Worm (Caenorhabditis elegans) whole organism, L1 larva: ENCODE measurements around the gene gut-2.

Experiments
- F16B12.6 ChIP-seq: fragments of 150-350 bp; optimal IDR thresholded peaks from 2 replicates; lab custom pipeline; 2014; ENCODE audit warnings: missing biosample characterization, missing genetic modification characterization
- Y116A8C.19 ChIP-seq: sonication (generic microtip); optimal IDR thresholded peaks from 2 replicates; lab custom pipeline; 2016; ENCODE audit warnings: missing compliant biosample characterization, missing genetic modification characterization, borderline replicate concordance
- aha-1 ChIP-seq: fragments of 150-350 bp; optimal IDR thresholded peaks from 2 replicates; lab custom pipeline; 2014; ENCODE audit warnings: missing biosample characterization, missing genetic modification characterization
- aly-2 ChIP-seq: fragments of 150-350 bp; optimal IDR thresholded peaks from 2 replicates; lab custom pipeline; 2014; ENCODE audit warnings: missing biosample characterization, missing genetic modification characterization
- ama-1 ChIP-seq: fragments of 150-350 bp; optimal IDR thresholded peaks from 2 replicates; lab custom pipeline; 2014
- blmp-1 ChIP-seq: fragments of 150-350 bp; optimal IDR thresholded peaks from 2 replicates; lab custom pipeline; 2014; ENCODE audit warnings: missing biosample characterization, missing genetic modification characterization
- ceh-8 ChIP-seq: fragments of 200-800 bp; sonication (Bioruptor generic); optimal IDR thresholded peaks from 2 replicates; lab custom pipeline; 2018; ENCODE audit warnings: mild to moderate bottlenecking, missing genetic modification characterization, moderate library complexity, missing compliant biosample characterization
- ceh-90 ChIP-seq: sonication (generic microtip); optimal IDR thresholded peaks from 2 replicates; lab custom pipeline; 2016; ENCODE audit warnings: missing genetic modification characterization, missing compliant biosample characterization
- dpl-1 ChIP-seq, 3 experiments: fragments of 150-350 bp in 2 of 3; sonication (generic microtip) in 1 of 3; optimal IDR thresholded peaks; 2 replicates each; lab custom pipeline; 2014 to 2017; ENCODE audit warnings: missing biosample characterization in 3 of 3, missing genetic modification characterization in 3 of 3, missing genetic modification reagents in 3 of 3
- dsc-1 ChIP-seq: sonication (generic microtip); optimal IDR thresholded peaks from 2 replicates; lab custom pipeline; 2016; ENCODE audit warnings: mild to moderate bottlenecking, missing genetic modification characterization, missing compliant biosample characterization
- efl-1 ChIP-seq, 4 experiments: fragments of 150-350 bp; optimal IDR thresholded peaks in 3 of 4; peaks in 1 of 4; 1 replicate in 1 of 4; 2 replicates in 3 of 4; lab custom pipeline; 2014; ENCODE audit warnings: missing biosample characterization in 2 of 4, missing genetic modification characterization in 2 of 4, missing genetic modification reagents in 2 of 4
- efl-3 ChIP-seq: fragments of 200-800 bp; sonication (Bioruptor generic); optimal IDR thresholded peaks from 2 replicates; lab custom pipeline; 2018; ENCODE audit warnings: mild to moderate bottlenecking, missing genetic modification characterization, missing compliant biosample characterization
- egl-27 ChIP-seq, 2 experiments: fragments of 150-350 bp in 1 of 2; sonication (generic microtip); optimal IDR thresholded peaks; 3 replicates each; lab custom pipeline; 2017 to 2018; ENCODE audit warnings: missing biosample characterization in 2 of 2, missing genetic modification characterization in 2 of 2, missing genetic modification reagents in 2 of 2
- elt-2 ChIP-seq: sonication (generic microtip); optimal IDR thresholded peaks from 2 replicates; lab custom pipeline; 2016; ENCODE audit warnings: missing genetic modification characterization, mild to moderate bottlenecking, inconsistent platforms, missing compliant biosample characterization, missing genetic modification reagents
- fkh-4 ChIP-seq: sonication (generic microtip); optimal IDR thresholded peaks from 2 replicates; lab custom pipeline; 2016; ENCODE audit warnings: missing compliant biosample characterization, missing genetic modification characterization, borderline replicate concordance
- fkh-8 ChIP-seq: sonication (generic microtip); optimal IDR thresholded peaks from 2 replicates; lab custom pipeline; 2016; ENCODE audit warnings: mild to moderate bottlenecking, missing genetic modification characterization, missing compliant biosample characterization
- grh-1 ChIP-seq: fragments of 200-800 bp; sonication (Bioruptor generic); IDR thresholded peaks from 2 replicates; pipeline ENCODE4 v1.3.6; 2022; ENCODE audit warnings: missing genetic modification reagents, missing genetic modification characterization, missing compliant biosample characterization
- hlh-4 ChIP-seq: sonication (generic microtip); optimal IDR thresholded peaks from 2 replicates; lab custom pipeline; 2016; ENCODE audit warnings: mild to moderate bottlenecking, missing genetic modification characterization, missing compliant biosample characterization
- irx-1 ChIP-seq: sonication (generic microtip); optimal IDR thresholded peaks from 2 replicates; lab custom pipeline; 2016; ENCODE audit warnings: missing genetic modification characterization, missing compliant biosample characterization
- isw-1 ChIP-seq: fragments of 200-800 bp; sonication (Bioruptor generic); IDR thresholded peaks from 2 replicates; pipeline ENCODE4 v1.3.6; 2022; ENCODE audit warnings: missing genetic modification characterization, missing compliant biosample characterization
- jun-1 ChIP-seq: fragments of 150-350 bp; optimal IDR thresholded peaks from 2 replicates; lab custom pipeline; 2014; ENCODE audit warnings: missing biosample characterization, missing genetic modification reagents, missing genetic modification characterization
- lin-13 ChIP-seq: fragments of 150-350 bp; optimal IDR thresholded peaks from 2 replicates; lab custom pipeline; 2014; ENCODE audit warnings: missing biosample characterization, missing genetic modification reagents, missing genetic modification characterization
- lin-14 ChIP-seq: fragments of 200-800 bp; sonication (Bioruptor generic); optimal IDR thresholded peaks from 2 replicates; lab custom pipeline; 2018; ENCODE audit warnings: mild to moderate bottlenecking, missing genetic modification characterization, moderate library complexity, missing compliant biosample characterization
- lin-15B ChIP-seq: fragments of 150-350 bp; sonication (generic microtip); optimal IDR thresholded peaks from 3 replicates; lab custom pipeline; 2014; ENCODE audit warnings: missing biosample characterization, missing genetic modification characterization
- lin-35 ChIP-seq, 2 experiments: fragments of 150-350 bp; optimal IDR thresholded peaks; 2 replicates each; lab custom pipeline; 2014; ENCODE audit warnings: missing biosample characterization in 2 of 2, missing genetic modification characterization in 2 of 2, missing genetic modification reagents in 2 of 2
- lir-3 ChIP-seq: sonication (generic microtip); optimal IDR thresholded peaks from 2 replicates; lab custom pipeline; 2016; ENCODE audit warnings: mild to moderate bottlenecking, missing genetic modification characterization, moderate library complexity, missing compliant biosample characterization; ENCODE audit not compliant: poor library complexity
- lsy-2 ChIP-seq, 2 experiments: fragments of 150-350 bp; optimal IDR thresholded peaks; 2 replicates each; lab custom pipeline; 2014; ENCODE audit warnings: missing biosample characterization in 2 of 2, missing genetic modification characterization in 2 of 2
- mab-9 ChIP-seq: fragments of 200-800 bp; sonication (Bioruptor generic); IDR thresholded peaks from 2 replicates; pipeline ENCODE4 v1.3.6; 2022; ENCODE audit warnings: missing genetic modification reagents, missing genetic modification characterization, missing compliant biosample characterization
- mdl-1 ChIP-seq, 2 experiments: fragments of 150-350 bp; optimal IDR thresholded peaks; 2 replicates each; lab custom pipeline; 2014 to 2017; ENCODE audit warnings: missing biosample characterization in 2 of 2, missing genetic modification characterization in 2 of 2, inconsistent platforms in 1 of 2
- mef-2 ChIP-seq: fragments of 150-350 bp; optimal IDR thresholded peaks from 2 replicates; lab custom pipeline; 2014; ENCODE audit warnings: missing biosample characterization, missing genetic modification characterization
- nhr-11 ChIP-seq: fragments of 150-350 bp; optimal IDR thresholded peaks from 2 replicates; lab custom pipeline; 2014; ENCODE audit warnings: missing biosample characterization, missing genetic modification characterization
- nhr-20 ChIP-seq: sonication (generic microtip); optimal IDR thresholded peaks from 2 replicates; lab custom pipeline; 2016; ENCODE audit warnings: mild to moderate bottlenecking, missing genetic modification characterization, missing compliant biosample characterization
- nhr-237 ChIP-seq: fragments of 150-350 bp; optimal IDR thresholded peaks from 2 replicates; lab custom pipeline; 2014; ENCODE audit warnings: missing biosample characterization, missing genetic modification characterization
- nhr-47 ChIP-seq: sonication (generic microtip); optimal IDR thresholded peaks from 2 replicates; lab custom pipeline; 2016; ENCODE audit warnings: mild to moderate bottlenecking, missing genetic modification characterization, moderate library complexity, missing compliant biosample characterization
- nhr-71 ChIP-seq: sonication (generic microtip); optimal IDR thresholded peaks from 2 replicates; lab custom pipeline; 2016; ENCODE audit warnings: mild to moderate bottlenecking, missing genetic modification characterization, moderate library complexity, missing compliant biosample characterization
- nhr-76 ChIP-seq: sonication (generic microtip); optimal IDR thresholded peaks from 2 replicates; lab custom pipeline; 2017; ENCODE audit warnings: missing biosample characterization, missing genetic modification characterization
- nhr-84 ChIP-seq: sonication (generic microtip); optimal IDR thresholded peaks from 2 replicates; lab custom pipeline; 2017; ENCODE audit warnings: missing biosample characterization, missing genetic modification characterization
- nhr-85 ChIP-seq: sonication (generic microtip); peaks from one replicate; lab custom pipeline; 2016; ENCODE audit warnings: missing genetic modification characterization, inconsistent platforms, missing compliant biosample characterization
- pag-3 ChIP-seq: sonication (generic microtip); optimal IDR thresholded peaks from 2 replicates; lab custom pipeline; 2017; ENCODE audit warnings: missing genetic modification characterization, mild to moderate bottlenecking, missing compliant biosample characterization, antibody characterized with exemption, borderline replicate concordance; ENCODE audit not compliant: insufficient read depth
- pqm-1 ChIP-seq: sonication (generic microtip); optimal IDR thresholded peaks from 3 replicates; lab custom pipeline; 2017; ENCODE audit warnings: missing biosample characterization, missing genetic modification characterization
- snpc-4 ChIP-seq: fragments of 150-350 bp; optimal IDR thresholded peaks from 2 replicates; lab custom pipeline; 2014; ENCODE audit warnings: missing biosample characterization, missing genetic modification characterization
- snu-23 ChIP-seq: sonication (generic microtip); optimal IDR thresholded peaks from 2 replicates; lab custom pipeline; 2016; ENCODE audit warnings: missing genetic modification characterization, missing compliant biosample characterization
- sptf-1 ChIP-seq: fragments of 150-350 bp; optimal IDR thresholded peaks from 2 replicates; lab custom pipeline; 2014; ENCODE audit warnings: missing biosample characterization, missing genetic modification characterization
- sup-37 ChIP-seq: fragments of 200-800 bp; sonication (Bioruptor generic); optimal IDR thresholded peaks from 2 replicates; lab custom pipeline; 2018; ENCODE audit warnings: mild to moderate bottlenecking, missing genetic modification characterization, missing compliant biosample characterization
- tbx-2 ChIP-seq: sonication (generic microtip); optimal IDR thresholded peaks from 2 replicates; lab custom pipeline; 2016; ENCODE audit warnings: missing genetic modification characterization, missing compliant biosample characterization
- tlp-1 ChIP-seq: fragments of 150-350 bp; optimal IDR thresholded peaks from 2 replicates; lab custom pipeline; 2014; ENCODE audit warnings: missing biosample characterization, missing genetic modification characterization
- unc-130 ChIP-seq: fragments of 150-350 bp; optimal IDR thresholded peaks from 2 replicates; lab custom pipeline; 2017; ENCODE audit warnings: missing biosample characterization, missing genetic modification characterization, inconsistent platforms
- unc-30 ChIP-seq: sonication (generic microtip); optimal IDR thresholded peaks from 2 replicates; lab custom pipeline; 2017; ENCODE audit warnings: missing biosample characterization, missing genetic modification characterization
- unc-62 ChIP-seq: fragments of 150-350 bp; optimal IDR thresholded peaks from 2 replicates; lab custom pipeline; 2014; ENCODE audit warnings: missing biosample characterization, missing genetic modification reagents, missing genetic modification characterization
- unc-98 ChIP-seq: fragments of 200-800 bp; sonication (Bioruptor generic); IDR thresholded peaks from 2 replicates; pipeline ENCODE4 v1.3.6; 2022; ENCODE audit warnings: missing genetic modification characterization, missing compliant biosample characterization
- vab-15 ChIP-seq: sonication (generic microtip); optimal IDR thresholded peaks from 2 replicates; lab custom pipeline; 2017; ENCODE audit warnings: missing genotype, mild to moderate bottlenecking, missing genetic modification characterization, missing compliant biosample characterization
- xbp-1 ChIP-seq: sonication (generic microtip); optimal IDR thresholded peaks from 2 replicates; lab custom pipeline; 2016; ENCODE audit warnings: missing genetic modification characterization, missing compliant biosample characterization
- ztf-11 ChIP-seq, 2 experiments: sonication (generic microtip); optimal IDR thresholded peaks; 2 replicates each; lab custom pipeline; 2016 to 2017; ENCODE audit warnings: missing genetic modification characterization in 2 of 2, missing biosample characterization in 1 of 2, missing compliant biosample characterization in 1 of 2
- ztf-4 ChIP-seq: fragments of 150-350 bp; optimal IDR thresholded peaks from 2 replicates; lab custom pipeline; 2014; ENCODE audit warnings: missing biosample characterization, missing genetic modification characterization

Gene gut-2

DNA sequence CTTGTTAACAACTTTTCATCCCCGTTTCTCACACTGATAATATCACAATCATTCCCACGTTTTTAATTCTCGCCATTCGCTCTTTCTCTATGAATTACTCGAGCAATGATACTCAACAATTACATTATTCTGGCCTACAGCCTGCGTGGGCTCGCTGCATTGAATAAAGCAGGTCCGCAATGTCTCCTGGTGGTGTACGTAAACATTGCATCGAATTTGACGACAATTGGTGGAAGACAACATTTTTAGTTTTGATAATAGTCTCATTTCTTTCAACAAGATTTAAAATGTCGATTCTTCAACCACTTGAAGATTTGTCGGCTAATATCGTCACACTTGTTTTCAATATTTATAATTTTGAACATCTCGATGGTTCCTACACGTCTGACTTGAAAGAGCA lies 38.2 kb upstream of the gut-2 start, which contains the start of gene bath-39:
bath-39 (plus strand) TSS at position 137 of the 400 bp plus-strand sequence.
- TF ChIP-seq unc-62 (GFP tag; lab: Kevin White, UChicago) (no peak), isw-1 (GFP tag; lab: Robert Waterston, UW) (no peak), nhr-11 (no peak), lsy-2 (tag; optimal IDR thresholded peaks at IDR 0.05; lab: Kevin White, UChicago) (peak in 1 of 2 experiments; percentile 40), dsc-1 (no peak), vab-15 (tag; lab: Kevin White, UChicago) (no peak), ceh-8 (GFP tag; lab: Kevin White, UChicago) (no peak), nhr-76 (tag; lab: Kevin White, UChicago) (no peak), aha-1 (no peak), ceh-90 (tag; lab: Kevin White, UChicago) (no peak), F16B12.6 (peak; percentile 81), irx-1 (tag; lab: Kevin White, UChicago) (no peak), unc-130 (tag; lab: Kevin White, UChicago) (no peak), blmp-1 (tag; lab: Kevin White, UChicago) (peak; percentile 22), fkh-4 (tag; lab: Kevin White, UChicago) (no peak), nhr-84 (tag; lab: Kevin White, UChicago) (no peak), dpl-1 (GFP tag; optimal IDR thresholded peaks at IDR 0.05; lab: Kevin White, UChicago) (peak in 2 of 3 experiments; percentile 19 to 48), nhr-85 (tag; lab: Kevin White, UChicago) (no peak), egl-27 (tag; optimal IDR thresholded peaks at IDR 0.05; lab: Kevin White, UChicago) (no peak), lin-13 (GFP tag; lab: Kevin White, UChicago) (no peak), efl-3 (GFP tag; lab: Kevin White, UChicago) (no peak), unc-98 (no peak), tlp-1 (tag; lab: Kevin White, UChicago) (no peak), aly-2 (no peak), xbp-1 (no peak), lin-15B (tag; lab: Kevin White, UChicago) (peak; percentile 1), unc-30 (no peak), Y116A8C.19 (tag; lab: Kevin White, UChicago) (no peak), sup-37 (GFP tag; lab: Kevin White, UChicago) (no peak), nhr-71 (tag; lab: Kevin White, UChicago) (no peak), hlh-4 (tag; lab: Kevin White, UChicago) (no peak), mab-9 (GFP tag; lab: Robert Waterston, UW) (no peak), snu-23 (peak; percentile 28), ztf-4 (no peak), mef-2 (tag; lab: Kevin White, UChicago) (no peak), pag-3 (tag; lab: Kevin White, UChicago) (no peak), grh-1 (GFP tag; lab: Robert Waterston, UW) (no peak), elt-2 (tag; lab: Kevin White, UChicago) (no peak), ztf-11 (tag; optimal IDR thresholded peaks at IDR 0.05; lab: Kevin White, UChicago) (no peak), nhr-47 (tag; lab: Kevin White, UChicago) (no peak), jun-1 (tag; lab: Kevin White, UChicago) (no peak), lin-14 (GFP tag; lab: Kevin White, UChicago) (no peak), lir-3 (tag; lab: Kevin White, UChicago) (no peak), lin-35 (GFP tag; optimal IDR thresholded peaks at IDR 0.05; lab: Kevin White, UChicago) (peak; percentile 18 to 35), nhr-237 (tag; lab: Kevin White, UChicago) (no peak), pqm-1 (tag; lab: Kevin White, UChicago) (no peak), sptf-1 (tag; lab: Kevin White, UChicago) (no peak), mdl-1 (tag; optimal IDR thresholded peaks at IDR 0.05; lab: Kevin White, UChicago) (no peak), nhr-20 (tag; lab: Kevin White, UChicago) (no peak), efl-1 (optimal IDR thresholded peaks at IDR 0.05; lab: Kevin White, UChicago) (peak in 1 of 2 experiments; percentile 28), efl-1 (GFP tag; optimal IDR thresholded peaks at IDR 0.05 in 1 of 2; lab: Kevin White, UChicago) (peak; percentile 19 to 84), tbx-2 (no peak), ama-1 (lab: Kevin White, UChicago) (no peak), snpc-4 (tag; lab: Kevin White, UChicago) (no peak), fkh-8 (tag; lab: Kevin White, UChicago) (no peak)
